Fruit fly (Drosophila melanogaster): Measurements from ENCODE around the gene CG3308.

The CG3308 gene

dm6 chr3R:21295695-21296037, 22.0 kb upstream of the CG3308 start:
- TF ChIP-seq Myc (optimal IDR thresholded peaks at IDR 0.05) (peak; percentile 41), woc (GFP tag; optimal IDR thresholded peaks at IDR 0.05) (no peak)

DNA sequence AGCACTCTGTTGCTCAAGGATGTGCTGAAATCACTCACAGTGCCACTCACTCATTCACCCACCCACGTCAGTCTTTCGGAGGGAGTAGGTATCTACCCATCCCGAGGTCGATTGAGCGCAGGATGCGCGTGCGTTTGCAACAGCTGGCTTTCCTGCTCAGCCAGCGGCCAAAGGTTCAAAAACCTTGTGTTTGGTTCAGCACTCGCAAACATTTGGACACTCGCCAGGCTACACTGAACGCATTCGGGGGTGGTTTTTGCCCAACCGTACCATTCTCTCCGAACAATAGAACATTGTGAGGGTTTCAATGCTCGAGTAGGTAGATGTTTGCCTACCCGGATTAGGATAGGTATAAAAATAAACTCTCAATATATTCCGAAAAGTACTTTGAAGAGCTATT, 21.4 kb upstream of the CG3308 start:
- TF ChIP-seq Vsx2 (GFP tag; optimal IDR thresholded peaks at IDR 0.05; ENCODE audit: partially characterized antibody) (no peak), N (GFP tag; optimal IDR thresholded peaks at IDR 0.05) (no peak), Dfd (GFP tag; optimal IDR thresholded peaks at IDR 0.05) (no peak), br (GFP tag; optimal IDR thresholded peaks at IDR 0.05) (no peak), rgr (GFP tag; optimal IDR thresholded peaks at IDR 0.05) (no peak), Myc (optimal IDR thresholded peaks at IDR 0.05) (no peak), CrebA (GFP tag; optimal IDR thresholded peaks at IDR 0.05; ENCODE audit: borderline replicate concordance) (no peak), Hr83 (GFP tag; optimal IDR thresholded peaks at IDR 0.05; ENCODE audit: poor library complexity, severe bottlenecking) (no peak), Abd-B (GFP tag; optimal IDR thresholded peaks at IDR 0.05) (no peak), fru (GFP tag; optimal IDR thresholded peaks at IDR 0.05) (no peak), h (GFP tag; optimal IDR thresholded peaks at IDR 0.05) (no peak), Dif (GFP tag; optimal IDR thresholded peaks at IDR 0.05; ENCODE audit: partially characterized antibody) (no peak), lola (GFP tag; optimal IDR thresholded peaks at IDR 0.05) (no peak), dl (GFP tag; optimal IDR thresholded peaks at IDR 0.05; ENCODE audit: insufficient read depth in 1 of 2, partially characterized antibody in 2 of 2) (no peak), Jra (GFP tag; optimal IDR thresholded peaks at IDR 0.05) (no peak), GATAd (GFP tag; optimal IDR thresholded peaks at IDR 0.05) (no peak), Hr78 (GFP tag; optimal IDR thresholded peaks at IDR 0.05) (no peak), HLH106 (tag; optimal IDR thresholded peaks at IDR 0.05) (no peak), CG32264 (GFP tag; optimal IDR thresholded peaks at IDR 0.05) (no peak), sage (GFP tag; optimal IDR thresholded peaks at IDR 0.05) (no peak)

DNA sequence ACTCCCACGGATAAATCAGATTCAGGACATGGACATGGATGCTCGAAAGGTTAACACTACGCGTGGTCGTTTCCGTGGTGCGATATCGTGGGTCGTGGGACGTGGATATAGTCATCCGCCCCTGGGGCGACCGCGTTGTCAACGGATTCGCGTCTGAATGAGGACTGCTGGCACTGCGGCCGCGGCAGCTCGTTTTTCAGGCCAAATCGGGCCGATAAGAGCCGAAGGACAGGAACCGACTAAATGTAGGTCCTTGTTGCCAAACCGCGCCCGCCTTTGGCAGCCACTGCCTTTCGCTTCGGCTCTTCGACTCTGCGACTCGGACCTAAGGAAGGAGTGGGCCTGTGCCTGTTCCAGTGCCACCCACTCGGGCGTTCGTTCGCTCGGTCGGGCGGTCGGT, 20.2 kb upstream of the CG3308 start, which contains the start of gene SIFaR:
Gene SIFaR (minus strand): TSS at position 166 of the 400 bp plus-strand sequence.
- TF ChIP-seq Dfd (GFP tag; optimal IDR thresholded peaks at IDR 0.05): no peak
- TF ChIP-seq fru (GFP tag; optimal IDR thresholded peaks at IDR 0.05): no peak
- no peak for TF ChIP-seq sv (GFP tag; optimal IDR thresholded peaks at IDR 0.05)
- no peak for TF ChIP-seq dsf (GFP tag; optimal IDR thresholded peaks at IDR 0.05; ENCODE audit: borderline replicate concordance)
- no peak for TF ChIP-seq usp (GFP tag; optimal IDR thresholded peaks at IDR 0.05)
- TF ChIP-seq woc (GFP tag; optimal IDR thresholded peaks at IDR 0.05): no peak
- TF ChIP-seq HLH106 (tag; optimal IDR thresholded peaks at IDR 0.05): no peak
- no peak for TF ChIP-seq Jra (GFP tag; optimal IDR thresholded peaks at IDR 0.05)
- no peak for TF ChIP-seq dl (GFP tag; optimal IDR thresholded peaks at IDR 0.05; ENCODE audit: insufficient read depth in 1 of 2, partially characterized antibody in 2 of 2)
- TF ChIP-seq dmrt93B (GFP tag; optimal IDR thresholded peaks at IDR 0.05): no peak
- no peak for TF ChIP-seq Dif (GFP tag; optimal IDR thresholded peaks at IDR 0.05; ENCODE audit: partially characterized antibody)
- no peak for TF ChIP-seq Mio (GFP tag; optimal IDR thresholded peaks at IDR 0.05)
- no peak for TF ChIP-seq jim (GFP tag; optimal IDR thresholded peaks at IDR 0.05)

- TF ChIP-seq dl (GFP tag; optimal IDR thresholded peaks at IDR 0.05; ENCODE audit: insufficient read depth in 1 of 2, partially characterized antibody in 2 of 2) (peak in 1 of 2 experiments; percentile 3), Dif (GFP tag; optimal IDR thresholded peaks at IDR 0.05; ENCODE audit: partially characterized antibody) (peak; percentile 31), HLH106 (tag; optimal IDR thresholded peaks at IDR 0.05) (no peak)
Observed at dm6 chr3R:21289071-21289613, 15.5 kb upstream of the CG3308 start.

dm6 chr3R:21288462-21288861, 14.8 kb upstream of the CG3308 start:
- TF ChIP-seq ey (GFP tag; optimal IDR thresholded peaks at IDR 0.05): no peak
- no peak for TF ChIP-seq CrebA (GFP tag; optimal IDR thresholded peaks at IDR 0.05; ENCODE audit: borderline replicate concordance)
- TF ChIP-seq Vsx2 (GFP tag; optimal IDR thresholded peaks at IDR 0.05; ENCODE audit: partially characterized antibody): no peak
- no peak for TF ChIP-seq Myc (optimal IDR thresholded peaks at IDR 0.05)
- TF ChIP-seq fru (GFP tag; optimal IDR thresholded peaks at IDR 0.05): no peak
- TF ChIP-seq brk (GFP tag; optimal IDR thresholded peaks at IDR 0.05): no peak
- TF ChIP-seq Hr83 (GFP tag; optimal IDR thresholded peaks at IDR 0.05; ENCODE audit: poor library complexity, severe bottlenecking): no peak
- TF ChIP-seq woc (GFP tag; optimal IDR thresholded peaks at IDR 0.05): no peak
- TF ChIP-seq N (GFP tag; optimal IDR thresholded peaks at IDR 0.05): no peak
- TF ChIP-seq CG32264 (GFP tag; optimal IDR thresholded peaks at IDR 0.05): no peak

dm6 chr3R:21282897-21283296, 9.3 kb upstream of the CG3308 start, which contains the start of gene CG17298:
TSS of gene CG17298 (plus strand) at chr3R:21283197.
- TF ChIP-seq Hnf4 (GFP tag; optimal IDR thresholded peaks at IDR 0.05): no peak
- TF ChIP-seq sage (GFP tag; optimal IDR thresholded peaks at IDR 0.05): no peak
- no peak for TF ChIP-seq lola (GFP tag; optimal IDR thresholded peaks at IDR 0.05)
- no peak for TF ChIP-seq dmrt93B (GFP tag; optimal IDR thresholded peaks at IDR 0.05)
- no peak for TF ChIP-seq OdsH (GFP tag; optimal IDR thresholded peaks at IDR 0.05)
- TF ChIP-seq dl (GFP tag; optimal IDR thresholded peaks at IDR 0.05; ENCODE audit: insufficient read depth in 1 of 2, partially characterized antibody in 2 of 2): no peak
- TF ChIP-seq Abd-B (GFP tag; optimal IDR thresholded peaks at IDR 0.05): no peak
- TF ChIP-seq Dif (GFP tag; optimal IDR thresholded peaks at IDR 0.05; ENCODE audit: partially characterized antibody): no peak
- no peak for TF ChIP-seq Hr78 (GFP tag; optimal IDR thresholded peaks at IDR 0.05)
- TF ChIP-seq CG9705 (GFP tag; optimal IDR thresholded peaks at IDR 0.05): no peak
- no peak for TF ChIP-seq fru (GFP tag; optimal IDR thresholded peaks at IDR 0.05)
- no peak for TF ChIP-seq ey (GFP tag; optimal IDR thresholded peaks at IDR 0.05)
- no peak for TF ChIP-seq Hr83 (GFP tag; optimal IDR thresholded peaks at IDR 0.05; ENCODE audit: poor library complexity, severe bottlenecking)
- TF ChIP-seq usp (GFP tag; optimal IDR thresholded peaks at IDR 0.05): no peak
- TF ChIP-seq tai (GFP tag; optimal IDR thresholded peaks at IDR 0.05): no peak
